Worm (Caenorhabditis elegans): ENCODE measurements around the gene rhi-1.

rhi-1 gene

ce11 chrX:4508209-4508608, at the start of gene rhi-1:
Gene rhi-1, plus strand, starts transcription at chrX:4508509.
- TF ChIP-seq cebp-1 (GFP tag; IDR thresholded peaks at IDR 0.05): no peak
- TF ChIP-seq cebp-1 (tag; optimal IDR thresholded peaks at IDR 0.05): peak; percentile 61
- no peak for TF ChIP-seq tbx-9 (tag; optimal IDR thresholded peaks at IDR 0.05; ENCODE audit: borderline replicate concordance)
- TF ChIP-seq pha-4 (tag; optimal IDR thresholded peaks at IDR 0.05): no peak
- no peak for TF ChIP-seq madf-10 (tag; optimal IDR thresholded peaks at IDR 0.05)
- TF ChIP-seq lin-26 (GFP tag; IDR thresholded peaks at IDR 0.05): no peak

ce11 chrX:4462390-4462789, 45.9 kb upstream of the rhi-1 start, which contains the start of gene atg-16.1:
Gene atg-16.1, minus strand, starts transcription at chrX:4462465.
- peak; percentile 29; the same call in 1 of the 2 replicates for TF ChIP-seq hmg-1.2 (GFP tag; IDR thresholded peaks at IDR 0.05)
- no peak for TF ChIP-seq ztf-26 (tag; optimal IDR thresholded peaks at IDR 0.05)
- TF ChIP-seq hsf-1 (GFP tag; IDR thresholded peaks at IDR 0.05): no peak
- no peak for TF ChIP-seq cebp-2 (GFP tag; IDR thresholded peaks at IDR 0.05)
- TF ChIP-seq K11D2.4 (GFP tag; IDR thresholded peaks at IDR 0.05): 0 out of 2 replicates have a peak, but pooled peaks have one; percentile 18
- no peak for TF ChIP-seq lin-26 (GFP tag; IDR thresholded peaks at IDR 0.05)
- no peak for TF ChIP-seq mxl-1 (tag; optimal IDR thresholded peaks at IDR 0.05)
- TF ChIP-seq nhr-80 (tag; optimal IDR thresholded peaks at IDR 0.05): peak; percentile 39
- TF ChIP-seq lin-40 (tag; optimal IDR thresholded peaks at IDR 0.05): peak; percentile 29
- TF ChIP-seq lsy-27 (tag; optimal IDR thresholded peaks at IDR 0.05; ENCODE audit: borderline replicate concordance, insufficient read depth): no peak
- peak; percentile 45 for TF ChIP-seq attf-5 (GFP tag; optimal IDR thresholded peaks at IDR 0.05)
- no peak for TF ChIP-seq pha-4 (tag; optimal IDR thresholded peaks at IDR 0.05)
- no peak for TF ChIP-seq bed-2 (GFP tag; IDR thresholded peaks at IDR 0.05)
- TF ChIP-seq mcd-1 (GFP tag; IDR thresholded peaks at IDR 0.05): peak; percentile 92

DNA sequence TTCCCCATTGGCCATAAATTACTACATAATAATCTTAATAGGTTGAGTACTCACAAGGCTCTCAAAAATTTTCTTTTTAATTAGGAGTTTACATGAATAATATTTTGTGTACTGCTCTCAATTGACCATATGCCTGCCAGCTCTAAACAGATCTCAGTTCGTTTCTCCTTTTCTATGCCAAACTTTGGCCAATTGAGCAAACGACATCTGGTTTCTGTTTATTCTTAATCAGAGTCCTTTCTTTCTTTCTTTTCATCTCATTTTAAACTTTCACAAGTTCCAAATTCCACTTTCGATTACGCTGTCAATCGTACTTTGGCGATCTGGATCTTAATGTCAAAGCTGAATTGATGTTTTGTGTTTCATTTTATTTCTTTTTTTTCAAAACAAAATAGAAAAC, 43.9 kb upstream of the rhi-1 start:
- TF ChIP-seq C17E4.6 (GFP tag; IDR thresholded peaks at IDR 0.05): no peak
- TF ChIP-seq bed-2 (GFP tag; IDR thresholded peaks at IDR 0.05): no peak
- TF ChIP-seq mel-28 (tag; optimal IDR thresholded peaks at IDR 0.05; ENCODE audit: borderline replicate concordance): no peak
- no peak for TF ChIP-seq Y56A3A.18 (GFP tag; IDR thresholded peaks at IDR 0.05)
- no peak for TF ChIP-seq T07F8.4 (tag; optimal IDR thresholded peaks at IDR 0.05)
- no peak for TF ChIP-seq lin-40 (tag; optimal IDR thresholded peaks at IDR 0.05)
- no peak for TF ChIP-seq hlh-26 (GFP tag; conservative IDR thresholded peaks at IDR 0.05)
- no peak for TF ChIP-seq efl-1 (GFP tag; optimal IDR thresholded peaks at IDR 0.05)
- TF ChIP-seq lin-26 (GFP tag; IDR thresholded peaks at IDR 0.05): no peak
- no peak for TF ChIP-seq ekl-4 (GFP tag; IDR thresholded peaks at IDR 0.05)
- no peak for TF ChIP-seq F57A8.1 (GFP tag; optimal IDR thresholded peaks at IDR 0.05)
- no peak for TF ChIP-seq B0336.3 (GFP tag; IDR thresholded peaks at IDR 0.05)
- no peak for TF ChIP-seq atf-7 (tag; optimal IDR thresholded peaks at IDR 0.05)
- no peak for TF ChIP-seq zim-3 (tag; optimal IDR thresholded peaks at IDR 0.05)
- TF ChIP-seq hmg-20 (GFP tag; IDR thresholded peaks at IDR 0.05): no peak

DNA sequence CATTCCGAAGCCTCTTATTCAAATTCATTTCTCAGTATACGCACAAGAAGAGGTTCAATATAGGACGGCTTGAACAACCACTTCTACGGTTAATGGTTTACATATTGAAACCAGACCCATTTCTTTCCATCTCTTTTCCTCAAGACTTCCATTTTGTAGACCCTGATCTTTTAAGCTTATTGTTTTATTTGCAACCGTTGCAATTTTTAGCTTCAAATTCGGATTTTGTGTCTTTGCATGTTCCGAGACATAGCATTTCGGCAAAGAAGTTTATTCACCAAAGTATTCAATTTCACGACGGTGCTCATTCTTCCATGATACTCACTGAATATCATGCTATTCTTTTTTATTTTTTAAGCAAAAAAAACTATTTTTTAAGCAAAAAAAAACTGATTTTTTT, 42.1 kb upstream of the rhi-1 start, which contains the start of gene nmur-3:
Gene nmur-3 (plus strand): TSS at position 301 of the 400 bp plus-strand sequence.
- TF ChIP-seq Y95B8A.8 (GFP tag; IDR thresholded peaks at IDR 0.05): no peak
- no peak for TF ChIP-seq ZK185.1 (tag; optimal IDR thresholded peaks at IDR 0.05; ENCODE audit: poor library complexity, severe bottlenecking)
- no peak for TF ChIP-seq ccch-3 (GFP tag; optimal IDR thresholded peaks at IDR 0.05)
- TF ChIP-seq ceh-79 (tag; optimal IDR thresholded peaks at IDR 0.05): no peak
- TF ChIP-seq pbrm-1 (GFP tag; IDR thresholded peaks at IDR 0.05): no peak
- TF ChIP-seq madf-3 (GFP tag; IDR thresholded peaks at IDR 0.05): no peak
- no peak for TF ChIP-seq egrh-3 (GFP tag; IDR thresholded peaks at IDR 0.05)
- no peak for TF ChIP-seq efl-1 (GFP tag; optimal IDR thresholded peaks at IDR 0.05)
- no peak for TF ChIP-seq nhr-90 (tag; optimal IDR thresholded peaks at IDR 0.05)
- TF ChIP-seq die-1 (tag; optimal IDR thresholded peaks at IDR 0.05): no peak
- TF ChIP-seq B0261.1 (tag; optimal IDR thresholded peaks at IDR 0.05): no peak
- no peak for TF ChIP-seq B0336.3 (GFP tag; IDR thresholded peaks at IDR 0.05)
- TF ChIP-seq dpff-1 (tag; optimal IDR thresholded peaks at IDR 0.05): no peak
- no peak for TF ChIP-seq ceh-58 (GFP tag; IDR thresholded peaks at IDR 0.05)
- TF ChIP-seq ztf-3 (GFP tag; optimal IDR thresholded peaks at IDR 0.05): no peak
- no peak for TF ChIP-seq attf-6 (GFP tag; IDR thresholded peaks at IDR 0.05)
- TF ChIP-seq ztf-28 (GFP tag; IDR thresholded peaks at IDR 0.05): no peak
